Worm (Caenorhabditis elegans) whole organism, young adult: ENCODE results near the gene hst-2.

Experiments used
- B0019.2 ChIP-seq: fragments of 200-800 bp; sonication (Bioruptor generic); conservative IDR thresholded peaks from 2 replicates; pipeline ENCODE4 v1.3.6; 2022; ENCODE audit warnings: missing genetic modification reagents, missing genetic modification characterization, missing compliant biosample characterization
- B0261.1 ChIP-seq: sonication (generic microtip); optimal IDR thresholded peaks from 2 replicates; lab custom pipeline; 2016; ENCODE audit warnings: mild to moderate bottlenecking, missing genetic modification characterization, moderate library complexity, missing compliant biosample characterization
- C06A6.2 ChIP-seq: fragments of 200-800 bp; sonication (Bioruptor generic); conservative IDR thresholded peaks from 2 replicates; pipeline ENCODE4 v1.3.6; 2022; ENCODE audit warnings: missing genetic modification characterization, missing compliant biosample characterization
- F23B12.7 ChIP-seq: sonication (generic microtip); optimal IDR thresholded peaks from 2 replicates; lab custom pipeline; 2017; ENCODE audit warnings: missing genetic modification characterization, mild to moderate bottlenecking, missing compliant biosample characterization, antibody characterized with exemption, moderate library complexity; ENCODE audit not compliant: insufficient read depth
- F39B2.1 ChIP-seq: fragments of 200-800 bp; sonication (Bioruptor generic); IDR thresholded peaks from 2 replicates; pipeline ENCODE4 v1.3.6; 2022; ENCODE audit warnings: missing genetic modification reagents, missing genetic modification characterization, missing compliant biosample characterization
- Y95B8A.8 ChIP-seq: fragments of 200-800 bp; sonication (Bioruptor generic); IDR thresholded peaks from 2 replicates; pipeline ENCODE4 v1.3.6; 2022; ENCODE audit warnings: missing genetic modification reagents, missing genetic modification characterization, missing compliant biosample characterization
- ZK185.1 ChIP-seq: sonication (generic microtip); optimal IDR thresholded peaks from 2 replicates; lab custom pipeline; 2016; ENCODE audit warnings: mild to moderate bottlenecking, missing genetic modification characterization, missing compliant biosample characterization; ENCODE audit not compliant: poor library complexity, severe bottlenecking
- athp-1 ChIP-seq: sonication (generic microtip); optimal IDR thresholded peaks from 2 replicates; lab custom pipeline; 2017; ENCODE audit warnings: mild to moderate bottlenecking, missing genetic modification characterization, missing compliant biosample characterization
- bed-2 ChIP-seq: fragments of 200-800 bp; sonication (Bioruptor generic); IDR thresholded peaks from 2 replicates; pipeline ENCODE4 v1.3.6; 2022; ENCODE audit warnings: missing genetic modification reagents, missing genetic modification characterization, missing compliant biosample characterization
- ceh-40 ChIP-seq: fragments of 200-800 bp; sonication (Bioruptor generic); IDR thresholded peaks from 2 replicates; pipeline ENCODE4 v1.3.6; 2022; ENCODE audit warnings: missing genetic modification characterization, missing compliant biosample characterization
- dpff-1 ChIP-seq: sonication (generic microtip); optimal IDR thresholded peaks from 2 replicates; lab custom pipeline; 2017; ENCODE audit warnings: mild to moderate bottlenecking, missing genetic modification characterization, missing compliant biosample characterization
- hlh-12 ChIP-seq: sonication (generic microtip); optimal IDR thresholded peaks from 2 replicates; lab custom pipeline; 2016; ENCODE audit warnings: missing genetic modification characterization, missing compliant biosample characterization
- hlh-26 ChIP-seq: fragments of 200-800 bp; sonication (Bioruptor generic); conservative IDR thresholded peaks from 2 replicates; pipeline ENCODE4 v1.3.6; 2022; ENCODE audit warnings: missing genetic modification reagents, missing genetic modification characterization, missing compliant biosample characterization
- hmg-1.2 ChIP-seq: fragments of 200-800 bp; sonication (Bioruptor generic); IDR thresholded peaks from 2 replicates; pipeline ENCODE4 v1.3.6; 2022; ENCODE audit warnings: missing genetic modification reagents, missing genetic modification characterization, missing compliant biosample characterization
- hsf-1 ChIP-seq: fragments of 200-800 bp; sonication (Bioruptor generic); IDR thresholded peaks from 2 replicates; pipeline ENCODE4 v1.3.6; 2022; ENCODE audit warnings: missing genetic modification reagents, missing genetic modification characterization, missing compliant biosample characterization
- let-607 ChIP-seq, 2 experiments: fragments of 200-800 bp in 1 of 2; sonication (Bioruptor generic) in 1 of 2; sonication (generic microtip) in 1 of 2; optimal IDR thresholded peaks; 2 replicates each; lab custom pipeline; 2016 to 2018; ENCODE audit warnings: mild to moderate bottlenecking in 2 of 2, missing compliant biosample characterization in 2 of 2, missing genetic modification characterization in 2 of 2, moderate library complexity in 2 of 2, missing genotype in 1 of 2
- lin-35 ChIP-seq, 3 experiments: fragments of 150-350 bp in 2 of 3; sonication (generic microtip) in 1 of 3; optimal IDR thresholded peaks; 2 replicates each; lab custom pipeline; 2014 to 2018; ENCODE audit warnings: missing biosample characterization in 3 of 3, missing genetic modification characterization in 3 of 3, missing genetic modification reagents in 3 of 3
- madf-3 ChIP-seq: fragments of 200-800 bp; sonication (Bioruptor generic); IDR thresholded peaks from 2 replicates; pipeline ENCODE4 v1.3.6; 2022; ENCODE audit warnings: missing genetic modification reagents, missing genetic modification characterization, missing compliant biosample characterization
- madf-6 ChIP-seq: fragments of 200-800 bp; sonication (Bioruptor generic); IDR thresholded peaks from 2 replicates; pipeline ENCODE4 v1.3.6; 2022; ENCODE audit warnings: missing genetic modification reagents, missing genetic modification characterization, missing compliant biosample characterization
- mes-4 ChIP-seq: sonication (generic microtip); optimal IDR thresholded peaks from 2 replicates; lab custom pipeline; 2016; ENCODE audit warnings: missing genotype, missing genetic modification characterization, missing compliant biosample characterization
- mxl-1 ChIP-seq: sonication (generic microtip); optimal IDR thresholded peaks from 2 replicates; lab custom pipeline; 2016; ENCODE audit warnings: missing genetic modification characterization, missing compliant biosample characterization
- nfya-1 ChIP-seq: sonication (generic microtip); optimal IDR thresholded peaks from 2 replicates; lab custom pipeline; 2017; ENCODE audit warnings: antibody characterized with exemption, missing compliant biosample characterization, missing genetic modification characterization, borderline replicate concordance; ENCODE audit not compliant: insufficient read depth
- somi-1 ChIP-seq: fragments of 200-800 bp; sonication (Bioruptor generic); optimal IDR thresholded peaks from 2 replicates; lab custom pipeline; 2018; ENCODE audit warnings: mild to moderate bottlenecking, missing genetic modification characterization, missing compliant biosample characterization
- sptf-2 ChIP-seq: fragments of 200-800 bp; sonication (Bioruptor generic); optimal IDR thresholded peaks from 2 replicates; lab custom pipeline; 2018; ENCODE audit warnings: mild to moderate bottlenecking, missing genetic modification characterization, missing compliant biosample characterization
- unc-130 ChIP-seq: sonication (generic microtip); optimal IDR thresholded peaks from 2 replicates; lab custom pipeline; 2016; ENCODE audit warnings: missing genetic modification reagents, missing genetic modification characterization, missing compliant biosample characterization
- unc-62 ChIP-seq: fragments of 150-350 bp; optimal IDR thresholded peaks from 2 replicates; lab custom pipeline; 2014; ENCODE audit warnings: missing biosample characterization, missing genetic modification reagents, missing genetic modification characterization
- xnd-1 ChIP-seq: sonication (generic microtip); optimal IDR thresholded peaks from 2 replicates; lab custom pipeline; 2016; ENCODE audit warnings: missing genotype, missing genetic modification reagents, missing genetic modification characterization, missing compliant biosample characterization
- zim-3 ChIP-seq: sonication (generic microtip); optimal IDR thresholded peaks from 2 replicates; lab custom pipeline; 2017; ENCODE audit warnings: mild to moderate bottlenecking, missing genetic modification characterization, moderate library complexity, missing compliant biosample characterization
- ztf-25 ChIP-seq: fragments of 200-800 bp; sonication (Bioruptor generic); IDR thresholded peaks from 2 replicates; pipeline ENCODE4 v1.3.6; 2022; ENCODE audit warnings: missing genetic modification reagents, missing genetic modification characterization, missing compliant biosample characterization
- ztf-26 ChIP-seq: sonication (generic microtip); optimal IDR thresholded peaks from 2 replicates; lab custom pipeline; 2017; ENCODE audit warnings: missing genetic modification characterization, missing compliant biosample characterization
- ztf-28 ChIP-seq: fragments of 200-800 bp; sonication (Bioruptor generic); IDR thresholded peaks from 2 replicates; pipeline ENCODE4 v1.3.6; 2022; ENCODE audit warnings: missing genetic modification reagents, missing genetic modification characterization, missing compliant biosample characterization
- ztf-6 ChIP-seq: fragments of 200-800 bp; sonication (Bioruptor generic); IDR thresholded peaks from 2 replicates; pipeline ENCODE4 v1.3.6; 2022; ENCODE audit warnings: missing genetic modification reagents, missing genetic modification characterization, missing compliant biosample characterization

Gene hst-2

DNA sequence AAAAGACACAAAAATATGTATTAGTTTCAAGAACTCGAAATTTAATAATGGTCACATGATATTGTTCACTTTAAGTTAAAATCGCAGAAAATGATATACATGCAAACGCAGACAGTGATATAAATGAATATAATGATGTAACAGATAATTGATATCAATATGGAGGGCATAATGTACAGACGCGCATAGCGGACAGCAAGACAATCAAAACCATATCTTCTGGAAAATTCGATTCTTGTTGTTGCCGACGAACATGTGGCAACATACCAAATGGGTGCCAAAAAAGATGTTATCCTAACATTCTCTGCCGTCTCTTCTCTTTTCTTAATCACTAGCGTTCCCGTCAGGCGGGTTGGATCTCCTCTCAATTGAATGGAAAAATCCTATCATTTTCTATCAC is 16.5 kb downstream of the hst-2 start:
- TF ChIP-seq hmg-1.2 (no peak), Y95B8A.8 (no peak), hsf-1 (GFP tag; lab: Robert Waterston, UW) (peak; percentile 54; the same call in 1 of the 2 replicates), unc-130 (no peak), somi-1 (GFP tag; lab: Kevin White, UChicago) (peak; percentile 1), ztf-26 (peak; percentile 42)
- TF ChIP-seq, all 124 proteins: peak for 3

DNA sequence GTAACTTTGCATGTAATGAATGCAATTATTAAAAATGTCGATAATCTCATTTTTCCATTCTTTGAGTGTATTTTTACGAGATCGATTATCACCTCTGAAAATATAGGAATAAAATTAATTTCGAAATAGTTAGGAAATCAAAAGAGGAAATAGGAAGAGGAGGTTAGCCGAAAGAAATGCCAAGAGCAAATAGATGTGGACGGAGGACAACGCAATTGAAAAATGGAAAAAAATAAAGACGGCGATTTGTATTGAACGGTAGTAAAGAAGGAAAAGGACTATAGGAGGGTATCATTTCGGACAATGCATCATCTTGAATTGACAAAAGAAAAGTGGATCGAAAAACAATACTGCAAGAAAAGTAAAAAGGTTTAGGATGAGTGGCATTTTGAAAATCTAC is 17.4 kb downstream of the hst-2 start, which contains the start of gene F13D2.1:
Gene F13D2.1 (minus strand): TSS at position 101 of the 400 bp plus-strand sequence.
- no peak for TF ChIP-seq athp-1 (tag; lab: Kevin White, UChicago)

DNA sequence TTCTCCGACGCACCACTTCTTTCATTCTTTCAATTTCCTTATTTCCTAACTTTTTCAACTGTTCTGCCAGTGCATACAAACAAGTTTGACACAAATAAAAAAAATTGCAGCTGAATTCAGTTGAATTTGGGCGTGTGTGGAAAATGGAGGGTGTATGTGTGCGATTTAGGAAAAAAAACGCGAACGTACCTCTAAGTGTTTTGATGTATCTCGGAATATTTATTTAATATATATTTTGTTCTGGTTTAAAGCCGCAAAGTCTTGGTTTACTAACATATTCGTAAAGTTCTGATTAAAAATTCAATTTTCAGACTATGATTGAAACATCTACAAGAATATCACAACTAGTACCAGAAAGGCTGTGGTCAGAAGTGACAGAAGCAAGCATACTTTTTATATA is 21.5 kb downstream of the hst-2 start, which contains the start of gene gnrr-7:
Gene gnrr-7 (plus strand): TSS at position 301 of the 400 bp plus-strand sequence.
- TF ChIP-seq let-607 (tag; optimal IDR thresholded peaks at IDR 0.05; lab: Kevin White, UChicago) = no peak
- no peak for TF ChIP-seq ztf-26
- no peak for TF ChIP-seq ZK185.1 (tag; lab: Kevin White, UChicago)
- no peak for TF ChIP-seq B0019.2
- TF ChIP-seq bed-2 (GFP tag; lab: Robert Waterston, UW) = no peak
- no peak for TF ChIP-seq hsf-1 (GFP tag; lab: Robert Waterston, UW)
- no peak for TF ChIP-seq ceh-40
- TF ChIP-seq xnd-1 (tag; lab: Kevin White, UChicago) = no peak
- no peak for TF ChIP-seq C06A6.2 (GFP tag; lab: Robert Waterston, UW)
- TF ChIP-seq madf-3 (GFP tag; lab: Robert Waterston, UW) = no peak
- no peak for TF ChIP-seq ztf-28
- TF ChIP-seq ztf-6 (GFP tag; lab: Robert Waterston, UW) = no peak
- no peak for TF ChIP-seq F39B2.1 (GFP tag; lab: Robert Waterston, UW)
- TF ChIP-seq hlh-26 (GFP tag; lab: Robert Waterston, UW) = no peak
- TF ChIP-seq hlh-12 (tag; lab: Kevin White, UChicago) = no peak
- TF ChIP-seq lin-35 (GFP tag; optimal IDR thresholded peaks at IDR 0.05; lab: Kevin White, UChicago) = no peak
- TF ChIP-seq unc-62 = no peak
- TF ChIP-seq, all 124 proteins: peak for 0

DNA sequence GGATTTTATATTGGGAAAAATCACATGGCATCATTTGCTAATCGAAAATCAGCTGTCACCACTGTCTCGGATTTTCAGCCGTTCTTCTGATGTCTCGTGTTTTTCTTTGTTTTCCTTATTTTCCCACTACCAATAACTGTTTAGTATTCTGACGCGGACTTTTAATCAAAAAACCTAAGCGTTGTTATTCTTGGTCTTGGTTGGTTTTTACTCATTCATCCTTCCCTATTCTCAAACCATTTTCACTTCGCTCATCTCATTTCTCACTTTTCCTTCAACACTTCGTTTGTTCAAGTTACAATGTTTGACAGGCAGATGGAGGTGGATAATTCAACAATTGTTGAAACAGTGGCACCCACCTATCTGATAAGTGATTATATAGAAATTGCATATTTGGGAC is 28.4 kb downstream of the hst-2 start, which contains the start of gene gnrr-6:
Gene gnrr-6 (plus strand): TSS at position 301 of the 400 bp plus-strand sequence.
- TF ChIP-seq sptf-2 (no peak), mes-4 (tag; lab: Kevin White, UChicago) (no peak), F23B12.7 (tag; lab: Kevin White, UChicago) (no peak), hlh-12 (tag; lab: Kevin White, UChicago) (no peak), zim-3 (tag; lab: Kevin White, UChicago) (no peak), mxl-1 (tag; lab: Kevin White, UChicago) (no peak), B0261.1 (tag; lab: Kevin White, UChicago) (no peak), ztf-25 (GFP tag; lab: Robert Waterston, UW) (no peak), madf-3 (GFP tag; lab: Robert Waterston, UW) (no peak), nfya-1 (tag; lab: Kevin White, UChicago) (no peak), dpff-1 (no peak), madf-6 (no peak)
